Fruit fly (Drosophila melanogaster): ENCODE data around the gene mRpL1.

The mRpL1 gene

DNA sequence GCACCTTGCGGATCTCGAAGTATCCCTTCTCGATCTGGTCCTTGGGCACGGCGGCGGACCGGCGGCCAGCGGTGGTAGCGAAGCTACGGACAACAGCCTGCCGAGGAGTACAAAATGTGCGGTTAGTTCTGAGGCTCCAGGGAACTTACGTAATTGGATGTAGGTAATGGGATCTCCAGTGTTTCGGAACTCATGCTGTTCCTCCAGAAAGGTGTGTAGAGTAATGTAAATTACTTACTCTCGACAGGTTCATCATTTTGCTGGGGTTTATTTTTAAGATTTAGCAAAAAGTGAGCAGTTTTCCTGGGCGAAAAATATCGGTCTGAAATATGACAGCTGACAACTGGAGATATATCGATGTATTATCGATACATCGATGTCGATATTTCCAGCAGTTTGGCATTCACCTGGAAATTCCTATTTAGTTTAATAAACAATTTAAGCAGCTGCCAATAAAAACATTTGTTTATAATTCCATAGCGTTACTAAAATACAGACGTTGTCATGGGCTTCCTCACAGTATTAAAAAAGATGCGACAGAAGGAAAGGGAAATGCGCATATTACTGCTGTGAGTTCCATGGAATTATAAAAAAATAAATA is 39.5 kb downstream of the mRpL1 start, which contains the start of the genes COX7A and Arl2:
TSS of gene COX7A (minus strand) at position 369 of the 601 bp plus-strand sequence.
TSS of gene Arl2 (plus strand) at position 426 of the 601 bp plus-strand sequence.
- TF ChIP-seq fkh (GFP tag; optimal IDR thresholded peaks at IDR 0.05) (peak; percentile 8), achi (GFP tag; optimal IDR thresholded peaks at IDR 0.05) (peak; percentile 99), CG8119 (GFP tag; IDR thresholded peaks at IDR 0.05) (no peak), Eip78C (GFP tag) (peak; percentile 37)

DNA sequence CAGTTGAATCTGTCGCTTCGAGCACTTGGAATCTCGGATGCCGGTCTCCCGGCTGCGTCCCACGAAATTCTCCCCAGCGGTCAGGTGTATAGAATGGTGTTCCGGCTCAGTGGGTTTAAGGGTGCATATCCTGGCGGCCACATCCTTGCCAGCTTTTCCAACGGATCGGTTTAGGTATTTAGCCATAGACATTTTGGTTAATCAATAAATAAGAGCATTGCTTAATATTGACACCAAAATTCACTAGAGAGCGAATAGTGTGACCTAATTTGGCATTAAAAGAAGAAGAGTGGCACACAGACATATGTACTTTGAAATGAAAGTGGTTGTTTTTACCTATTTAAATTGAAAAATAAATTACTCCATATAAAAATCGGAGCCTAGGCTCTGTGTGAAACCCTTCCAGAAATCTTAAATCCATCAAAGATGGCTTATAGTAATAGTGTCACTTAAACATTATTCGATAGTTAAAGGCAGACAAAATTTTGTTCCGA is 42.1 kb downstream of the mRpL1 start, which contains the start of the genes PNKP and COX7AL:
TSS of gene PNKP (minus strand) at position 266 of the 494 bp plus-strand sequence.
TSS of gene COX7AL (plus strand) at position 419 of the 494 bp plus-strand sequence.
- peak; percentile 38 for TF ChIP-seq fkh (GFP tag; optimal IDR thresholded peaks at IDR 0.05)
- no peak for TF ChIP-seq CG6808 (GFP tag; optimal IDR thresholded peaks at IDR 0.05)

DNA sequence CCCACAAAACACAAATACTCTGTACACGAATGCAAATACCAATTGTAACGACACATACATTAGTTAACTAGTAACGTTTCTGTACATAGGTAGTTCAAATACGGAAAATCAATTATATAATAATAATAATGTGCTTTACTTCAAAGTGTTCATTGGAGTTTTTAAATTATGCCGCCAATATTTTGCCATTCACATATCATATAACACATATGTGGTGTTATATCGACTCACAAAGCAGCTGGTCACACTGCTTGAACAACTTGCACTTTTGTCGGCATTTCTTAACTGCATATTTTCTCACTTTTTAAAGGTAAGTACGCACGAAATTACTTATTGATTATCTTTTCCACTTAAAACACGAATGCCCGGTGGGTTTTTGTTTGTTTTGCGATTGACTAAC is 42.9 kb downstream of the mRpL1 start, which contains the start of gene DppIII:
TSS of gene DppIII (plus strand) at position 227 of the 400 bp plus-strand sequence.
- TF ChIP-seq Eip93F (GFP tag; optimal IDR thresholded peaks at IDR 0.05) (no peak), Blimp-1 (GFP tag; optimal IDR thresholded peaks at IDR 0.05) (peak; percentile 82)

DNA sequence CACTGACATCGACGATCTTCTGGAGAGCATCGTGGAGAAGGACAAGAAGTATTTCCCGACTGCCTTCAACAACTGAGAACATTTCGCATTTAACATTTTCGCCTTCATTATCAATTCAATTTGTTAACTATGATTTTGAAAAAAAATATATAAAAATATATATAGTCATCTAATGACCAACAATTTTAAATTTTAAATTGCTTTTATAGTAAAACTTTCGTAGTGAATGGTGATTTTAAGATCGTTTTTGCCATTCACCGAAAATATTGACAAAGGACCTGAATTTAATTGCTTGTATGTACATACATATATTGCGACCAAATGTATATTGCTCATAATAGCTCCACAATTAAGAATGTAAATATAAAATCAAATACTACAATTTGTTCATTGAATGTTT is 46.0 kb downstream of the mRpL1 start, which contains the start of gene CG7352:
TSS of gene CG7352 (plus strand) at position 301 of the 400 bp plus-strand sequence.
- no peak for TF ChIP-seq fd59A (GFP tag; optimal IDR thresholded peaks at IDR 0.05)
- TF ChIP-seq Ets21C (GFP tag; optimal IDR thresholded peaks at IDR 0.05): no peak
- no peak for TF ChIP-seq dsx (GFP tag; optimal IDR thresholded peaks at IDR 0.05; ENCODE audit: poor library complexity, severe bottlenecking)
- no peak for TF ChIP-seq salr (GFP tag; optimal IDR thresholded peaks at IDR 0.05)
- TF ChIP-seq Sox102F (GFP tag; optimal IDR thresholded peaks at IDR 0.05): no peak
- no peak for TF ChIP-seq Eip93F (GFP tag; optimal IDR thresholded peaks at IDR 0.05)
- TF ChIP-seq CG15336 (GFP tag; IDR thresholded peaks at IDR 0.05): no peak
- TF ChIP-seq Sox14 (GFP tag; optimal IDR thresholded peaks at IDR 0.05): no peak

dm6 chr3R:8347835-8348234 is 46.6 kb downstream of the mRpL1 start:
- TF ChIP-seq CG8319 (GFP tag; optimal IDR thresholded peaks at IDR 0.05) (no peak), Ets96B (tag; optimal IDR thresholded peaks at IDR 0.05) (no peak), CG15336 (GFP tag; IDR thresholded peaks at IDR 0.05) (no peak), net (GFP tag; optimal IDR thresholded peaks at IDR 0.05) (no peak), Blimp-1 (GFP tag; optimal IDR thresholded peaks at IDR 0.05) (no peak), CG10631 (GFP tag; optimal IDR thresholded peaks at IDR 0.05) (no peak), CG34406 (GFP tag; optimal IDR thresholded peaks at IDR 0.05) (no peak), Smox (GFP tag; optimal IDR thresholded peaks at IDR 0.05) (no peak), fd85E (GFP tag; optimal IDR thresholded peaks at IDR 0.05) (no peak)

DNA sequence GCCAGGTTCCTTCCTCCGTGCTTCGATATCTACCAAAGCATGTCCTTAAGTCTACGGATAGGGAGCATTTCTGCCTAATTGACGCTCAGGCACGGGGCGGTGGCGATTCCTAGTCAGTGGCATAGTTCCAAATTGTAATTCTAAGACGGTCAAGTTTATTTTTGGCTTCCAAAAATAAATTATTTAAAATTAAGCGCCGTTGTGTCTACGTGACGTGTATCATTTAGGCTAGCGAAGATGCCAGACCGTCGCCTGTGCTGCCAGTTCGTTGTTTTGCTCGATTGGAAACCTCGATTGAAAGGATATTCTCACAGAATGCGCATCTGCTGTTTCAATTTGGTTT is 47.8 kb downstream of the mRpL1 start:
- no peak for TF ChIP-seq CG8632 (GFP tag; optimal IDR thresholded peaks at IDR 0.05)
- TF ChIP-seq CG8319 (GFP tag; optimal IDR thresholded peaks at IDR 0.05): peak; percentile 97
- TF ChIP-seq CG15336 (GFP tag; IDR thresholded peaks at IDR 0.05): no peak

- TF ChIP-seq CG10631 (GFP tag; optimal IDR thresholded peaks at IDR 0.05) (no peak), fkh (GFP tag; optimal IDR thresholded peaks at IDR 0.05) (no peak), CG6854 (GFP tag; optimal IDR thresholded peaks at IDR 0.05) (peak; percentile 86), CG9139 (GFP tag; optimal IDR thresholded peaks at IDR 0.05) (peak; percentile 88), net (GFP tag; optimal IDR thresholded peaks at IDR 0.05) (no peak), dsx (GFP tag; optimal IDR thresholded peaks at IDR 0.05; ENCODE audit: poor library complexity, severe bottlenecking) (no peak), eg (GFP tag; IDR thresholded peaks at IDR 0.05) (no peak; the same call in 2 of the 3 replicates), OdsH (GFP tag; optimal IDR thresholded peaks at IDR 0.05) (no peak), CG8319 (GFP tag; optimal IDR thresholded peaks at IDR 0.05) (peak; percentile 83), CG10669 (GFP tag; optimal IDR thresholded peaks at IDR 0.05) (no peak), CG8119 (GFP tag; IDR thresholded peaks at IDR 0.05) (peak; percentile 89), Ets96B (tag; optimal IDR thresholded peaks at IDR 0.05) (peak; percentile 46), CG1621 (tag; optimal IDR thresholded peaks at IDR 0.05) (peak; percentile 72), lz (GFP tag; optimal IDR thresholded peaks at IDR 0.05) (peak; percentile 40), Sox14 (GFP tag; optimal IDR thresholded peaks at IDR 0.05) (peak; percentile 78), Blimp-1 (GFP tag; optimal IDR thresholded peaks at IDR 0.05) (peak; percentile 26), CG15336 (GFP tag; IDR thresholded peaks at IDR 0.05) (peak; percentile 78), CG3919 (GFP tag; optimal IDR thresholded peaks at IDR 0.05) (no peak), salr (GFP tag; optimal IDR thresholded peaks at IDR 0.05) (peak; percentile 17 to 41), Hr38 (GFP tag; optimal IDR thresholded peaks at IDR 0.05) (no peak), Smox (GFP tag; optimal IDR thresholded peaks at IDR 0.05) (no peak), CG11762 (GFP tag; optimal IDR thresholded peaks at IDR 0.05; ENCODE audit: insufficient read depth) (peak; percentile 25), svp (GFP tag) (no peak), CG6163 (GFP tag; IDR thresholded peaks at IDR 0.05) (peak; percentile 72)
These were observed 48.3 kb downstream of the mRpL1 start, which contains the start of gene Atg13 for dm6 chr3R:8349449-8350115. Atg13 (plus strand) TSS chr3R:8349815.
